Worm (Caenorhabditis elegans) whole organism, young adult: ENCODE measurements around the gene eif-1.
A peak's percentile ranks its signal among the peaks of the same experiment; 100 is the strongest.

Experiments
- F33H1.4 ChIP-seq: fragments of 200-800 bp; sonication (Bioruptor generic); IDR thresholded peaks from 2 replicates; pipeline ENCODE4 v1.3.6; 2022; ENCODE audit warnings: missing genetic modification reagents, missing genetic modification characterization, missing compliant biosample characterization
- F37B4.10 ChIP-seq: fragments of 200-800 bp; sonication (Bioruptor generic); IDR thresholded peaks from 2 replicates; pipeline ENCODE4 v1.3.6; 2022; ENCODE audit warnings: missing genetic modification characterization, missing compliant biosample characterization
- F39B2.1 ChIP-seq: fragments of 200-800 bp; sonication (Bioruptor generic); IDR thresholded peaks from 2 replicates; pipeline ENCODE4 v1.3.6; 2022; ENCODE audit warnings: missing genetic modification reagents, missing genetic modification characterization, missing compliant biosample characterization
- F57A8.1 ChIP-seq: fragments of 200-800 bp; sonication (Bioruptor generic); optimal IDR thresholded peaks from 2 replicates; lab custom pipeline; 2018; ENCODE audit warnings: mild to moderate bottlenecking, missing genetic modification characterization, moderate library complexity, missing compliant biosample characterization
- Y67H2A.10 ChIP-seq: fragments of 200-800 bp; sonication (Bioruptor generic); conservative IDR thresholded peaks from 2 replicates; pipeline ENCODE4 v1.3.6; 2022; ENCODE audit warnings: missing genetic modification reagents, missing genetic modification characterization, missing compliant biosample characterization
- akir-1 ChIP-seq: fragments of 200-800 bp; sonication (Bioruptor generic); optimal IDR thresholded peaks from 2 replicates; lab custom pipeline; 2018; ENCODE audit warnings: mild to moderate bottlenecking, missing genetic modification characterization, moderate library complexity, missing compliant biosample characterization
- ama-1 ChIP-seq, 3 experiments: fragments of 150-350 bp in 1 of 3; sonication (generic microtip) in 2 of 3; optimal IDR thresholded peaks; 2 replicates each; lab custom pipeline; 2014 to 2018; ENCODE audit warnings: missing biosample characterization in 2 of 3, missing genetic modification characterization in 2 of 3, missing genetic modification reagents in 2 of 3
- aptf-3 ChIP-seq: fragments of 200-800 bp; sonication (Bioruptor generic); IDR thresholded peaks from 2 replicates; pipeline ENCODE4 v1.3.6; 2022; ENCODE audit warnings: missing genetic modification characterization, missing compliant biosample characterization
- attf-6 ChIP-seq: fragments of 200-800 bp; sonication (Bioruptor generic); IDR thresholded peaks from 2 replicates; pipeline ENCODE4 v1.3.6; 2022; ENCODE audit warnings: missing genetic modification reagents, missing genetic modification characterization, missing compliant biosample characterization
- bed-1 ChIP-seq: fragments of 200-800 bp; sonication (Bioruptor generic); IDR thresholded peaks from 2 replicates; pipeline ENCODE4 v1.3.6; 2022; ENCODE audit warnings: missing genetic modification reagents, missing genetic modification characterization, missing compliant biosample characterization
- bed-2 ChIP-seq: fragments of 200-800 bp; sonication (Bioruptor generic); IDR thresholded peaks from 2 replicates; pipeline ENCODE4 v1.3.6; 2022; ENCODE audit warnings: missing genetic modification reagents, missing genetic modification characterization, missing compliant biosample characterization
- ceh-40 ChIP-seq: fragments of 200-800 bp; sonication (Bioruptor generic); IDR thresholded peaks from 2 replicates; pipeline ENCODE4 v1.3.6; 2022; ENCODE audit warnings: missing genetic modification characterization, missing compliant biosample characterization
- ceh-58 ChIP-seq: fragments of 200-800 bp; sonication (Bioruptor generic); IDR thresholded peaks from 2 replicates; pipeline ENCODE4 v1.3.6; 2022; ENCODE audit warnings: missing genetic modification characterization, missing compliant biosample characterization
- chd-7 ChIP-seq: sonication (generic microtip); optimal IDR thresholded peaks from 2 replicates; lab custom pipeline; 2016; ENCODE audit warnings: mild to moderate bottlenecking, missing genetic modification characterization, moderate library complexity, missing compliant biosample characterization
- efl-1 ChIP-seq: fragments of 150-350 bp; optimal IDR thresholded peaks from 2 replicates; lab custom pipeline; 2014; ENCODE audit warnings: missing biosample characterization, missing genetic modification reagents, missing genetic modification characterization
- egrh-3 ChIP-seq: fragments of 200-800 bp; sonication (Bioruptor generic); IDR thresholded peaks from 2 replicates; pipeline ENCODE4 v1.3.6; 2022; ENCODE audit warnings: missing genetic modification reagents, missing genetic modification characterization, missing compliant biosample characterization
- ekl-4 ChIP-seq: fragments of 200-800 bp; sonication (Bioruptor generic); IDR thresholded peaks from 2 replicates; pipeline ENCODE4 v1.3.6; 2022; ENCODE audit warnings: missing genetic modification reagents, missing genetic modification characterization, missing compliant biosample characterization
- him-1 ChIP-seq: sonication (generic microtip); optimal IDR thresholded peaks from 2 replicates; lab custom pipeline; 2016; ENCODE audit warnings: missing genotype, missing genetic modification reagents, missing genetic modification characterization, missing compliant biosample characterization
- hlh-12 ChIP-seq: sonication (generic microtip); optimal IDR thresholded peaks from 2 replicates; lab custom pipeline; 2016; ENCODE audit warnings: missing genetic modification characterization, missing compliant biosample characterization
- hsf-1 ChIP-seq: fragments of 200-800 bp; sonication (Bioruptor generic); IDR thresholded peaks from 2 replicates; pipeline ENCODE4 v1.3.6; 2022; ENCODE audit warnings: missing genetic modification reagents, missing genetic modification characterization, missing compliant biosample characterization
- let-526 ChIP-seq: fragments of 200-800 bp; sonication (Bioruptor generic); IDR thresholded peaks from 2 replicates; pipeline ENCODE4 v1.3.6; 2022; ENCODE audit warnings: missing genetic modification reagents, missing genetic modification characterization, missing compliant biosample characterization
- lin-26 ChIP-seq: fragments of 200-800 bp; sonication (Bioruptor generic); IDR thresholded peaks from 2 replicates; pipeline ENCODE4 v1.3.6; 2022; ENCODE audit warnings: missing genetic modification reagents, missing genetic modification characterization, missing compliant biosample characterization
- lin-40 ChIP-seq: sonication (generic microtip); optimal IDR thresholded peaks from 2 replicates; lab custom pipeline; 2016; ENCODE audit warnings: missing genetic modification characterization, mild to moderate bottlenecking, missing compliant biosample characterization, missing genotype, missing genetic modification reagents
- lin-54 ChIP-seq: fragments of 200-800 bp; sonication (Bioruptor generic); optimal IDR thresholded peaks from 2 replicates; lab custom pipeline; 2018; ENCODE audit warnings: mild to moderate bottlenecking, missing genetic modification characterization, missing compliant biosample characterization
- mel-28 ChIP-seq: sonication (generic microtip); optimal IDR thresholded peaks from 2 replicates; lab custom pipeline; 2016; ENCODE audit warnings: borderline replicate concordance, mild to moderate bottlenecking, missing genetic modification characterization, missing compliant biosample characterization
- mxl-1 ChIP-seq: sonication (generic microtip); optimal IDR thresholded peaks from 2 replicates; lab custom pipeline; 2016; ENCODE audit warnings: missing genetic modification characterization, missing compliant biosample characterization
- pha-4 ChIP-seq: fragments of 150-350 bp; sonication (generic microtip); optimal IDR thresholded peaks from 2 replicates; lab custom pipeline; 2014; ENCODE audit warnings: missing biosample characterization, missing genetic modification reagents, missing genetic modification characterization
- snpc-1.1 ChIP-seq: sonication (generic microtip); optimal IDR thresholded peaks from 2 replicates; lab custom pipeline; 2017; ENCODE audit warnings: missing genetic modification characterization, mild to moderate bottlenecking, missing compliant biosample characterization, antibody characterized with exemption, moderate library complexity, missing genotype, missing genetic modification reagents; ENCODE audit not compliant: insufficient read depth
- ztf-26 ChIP-seq: sonication (generic microtip); optimal IDR thresholded peaks from 2 replicates; lab custom pipeline; 2017; ENCODE audit warnings: missing genetic modification characterization, missing compliant biosample characterization
- ztf-3 ChIP-seq: fragments of 200-800 bp; sonication (Bioruptor generic); optimal IDR thresholded peaks from 2 replicates; lab custom pipeline; 2018; ENCODE audit warnings: mild to moderate bottlenecking, missing genetic modification characterization, missing compliant biosample characterization

Gene eif-1

DNA sequence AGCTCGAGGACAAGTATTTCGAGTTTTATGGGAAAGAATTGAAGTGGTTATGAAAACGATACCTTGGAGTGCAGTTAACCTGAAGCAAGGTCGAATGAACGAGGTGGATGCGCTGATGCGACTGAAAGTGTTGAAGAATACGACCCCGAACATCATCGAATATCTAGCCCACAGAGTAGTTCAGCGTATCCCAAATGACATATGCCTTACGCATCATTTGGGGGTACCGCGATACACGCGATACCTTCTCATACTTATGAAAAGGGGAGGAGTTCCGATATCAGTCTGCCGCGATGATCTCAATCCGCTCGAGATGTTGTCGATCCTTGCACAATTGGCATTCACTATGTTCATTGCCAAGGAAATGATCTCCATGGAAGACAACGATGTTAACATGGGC is 3.6 kb downstream of the eif-1 start, which contains the start of gene T27F7.12:
TSS of gene T27F7.12 (plus strand) at position 301 of the 400 bp plus-strand sequence.
- no peak for TF ChIP-seq ceh-40 (GFP tag; lab: Robert Waterston, UW)
- TF ChIP-seq aptf-3, result 0 out of 2 replicates have a peak, but pooled peaks have one; percentile 33

DNA sequence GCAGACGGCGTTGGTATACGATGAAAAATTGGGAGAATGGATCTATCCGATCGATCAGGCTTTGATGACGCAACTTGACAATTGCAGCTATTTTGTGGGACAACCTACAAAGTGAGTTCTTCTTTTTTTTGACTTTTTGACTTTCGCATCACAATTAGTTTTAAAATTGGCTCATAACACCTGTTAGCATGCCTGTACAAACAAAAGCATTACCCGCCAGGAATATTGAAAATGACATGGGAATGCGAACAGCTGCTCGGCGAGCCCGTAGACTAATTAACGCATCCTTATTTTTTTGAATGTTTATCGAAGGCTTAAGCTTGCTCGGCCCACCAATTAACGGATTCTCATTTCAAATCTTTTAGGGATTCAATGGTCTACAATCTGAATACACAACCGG is 6.1 kb downstream of the eif-1 start:
- TF ChIP-seq ztf-26 (tag; lab: Kevin White, UChicago) (no peak), lin-26 (GFP tag; lab: Robert Waterston, UW) (no peak), attf-6 (GFP tag; lab: Robert Waterston, UW) (no peak), pha-4 (no peak), him-1 (tag; lab: Kevin White, UChicago) (no peak)

DNA sequence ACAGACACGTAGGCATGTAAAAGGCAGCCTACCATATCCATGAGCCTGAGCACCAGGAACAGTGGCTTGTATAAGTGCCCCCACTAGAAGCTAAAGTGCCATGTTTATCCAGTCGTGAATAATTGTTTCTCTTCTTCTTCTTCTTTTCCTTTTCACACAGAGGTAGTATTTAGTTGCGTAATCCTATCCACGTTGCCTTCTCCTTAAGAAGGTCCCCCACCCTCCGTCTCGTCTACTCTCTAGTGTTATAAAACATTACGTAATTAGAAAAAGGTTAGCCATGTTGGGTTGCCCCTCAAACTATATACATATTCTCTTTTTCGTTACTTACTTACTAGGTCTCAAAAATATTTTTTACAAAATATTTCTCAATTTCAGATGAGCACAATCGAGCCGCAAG is 6.7 kb downstream of the eif-1 start:
- TF ChIP-seq F33H1.4 (GFP tag; lab: Robert Waterston, UW), result no peak
- TF ChIP-seq F37B4.10 (GFP tag; lab: Robert Waterston, UW), result no peak
- TF ChIP-seq lin-54 (GFP tag; lab: Kevin White, UChicago), result no peak
- TF ChIP-seq F57A8.1 (GFP tag; lab: Kevin White, UChicago), result no peak
- TF ChIP-seq hsf-1, result no peak
- no peak for TF ChIP-seq mel-28 (tag; lab: Kevin White, UChicago)
- TF ChIP-seq ztf-3 (GFP tag; lab: Kevin White, UChicago), result no peak
- no peak for TF ChIP-seq ama-1 (optimal IDR thresholded peaks at IDR 0.05; lab: Kevin White, UChicago)
- no peak for TF ChIP-seq ama-1 (GFP tag; optimal IDR thresholded peaks at IDR 0.05; lab: Kevin White, UChicago)
- no peak for TF ChIP-seq bed-1 (GFP tag; lab: Robert Waterston, UW)
- TF ChIP-seq snpc-1.1, result no peak
- TF ChIP-seq mxl-1 (tag; lab: Kevin White, UChicago), result no peak
- no peak for TF ChIP-seq hlh-12 (tag; lab: Kevin White, UChicago)

DNA sequence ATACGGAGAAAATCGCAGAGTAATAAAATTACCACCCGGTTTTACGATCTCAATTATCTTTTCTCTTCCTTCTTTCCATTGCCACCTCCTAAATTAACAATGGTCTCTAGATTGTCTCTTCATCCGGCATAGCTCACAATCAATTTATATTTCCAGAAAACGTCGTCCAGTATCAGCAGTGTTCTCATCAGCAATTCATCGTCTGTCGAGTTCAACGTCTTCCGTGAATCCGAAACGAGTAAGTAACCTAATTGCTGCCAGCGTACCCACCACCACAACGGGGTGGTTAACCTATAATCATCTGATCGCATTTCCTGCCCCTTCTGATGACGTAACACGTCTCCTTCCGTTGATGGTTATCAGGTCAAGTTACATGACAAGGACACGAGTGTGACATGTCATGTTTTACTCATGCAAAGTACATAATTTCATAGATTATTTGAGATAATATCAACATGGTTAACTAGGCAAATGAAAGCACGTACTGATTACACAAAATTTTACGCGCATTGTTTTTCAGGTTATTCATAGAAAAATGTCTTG is 7.3 kb downstream of the eif-1 start:
- TF ChIP-seq ekl-4, result no peak
- no peak for TF ChIP-seq lin-40 (tag; lab: Kevin White, UChicago)
- no peak for TF ChIP-seq akir-1
- no peak for TF ChIP-seq let-526 (GFP tag; lab: Robert Waterston, UW)
- TF ChIP-seq efl-1 (GFP tag; lab: Kevin White, UChicago), result no peak
- no peak for TF ChIP-seq egrh-3 (GFP tag; lab: Robert Waterston, UW)
- TF ChIP-seq, all 124 proteins: peak for 0

DNA sequence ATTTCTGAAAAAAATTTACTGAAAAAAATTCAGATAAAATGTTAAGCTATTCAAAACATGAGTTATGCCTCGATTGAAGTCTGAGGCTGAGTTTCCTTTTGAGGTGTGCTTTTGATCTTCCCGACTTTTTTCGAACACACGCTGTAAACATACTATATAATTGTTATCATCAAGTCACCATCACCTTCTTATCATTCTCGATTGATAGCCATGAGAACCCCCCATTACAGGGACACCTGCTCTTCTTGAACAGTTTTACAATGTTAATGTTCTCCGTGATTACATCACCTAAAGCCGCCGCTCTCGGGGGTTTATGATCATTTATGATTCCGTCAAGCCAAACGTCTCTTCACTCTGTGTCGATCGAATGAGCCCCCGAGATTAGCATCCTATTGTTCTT is 9.2 kb downstream of the eif-1 start:
- no peak for TF ChIP-seq F57A8.1 (GFP tag; lab: Kevin White, UChicago)
- no peak for TF ChIP-seq bed-2 (GFP tag; lab: Robert Waterston, UW)
- no peak for TF ChIP-seq ceh-58 (GFP tag; lab: Robert Waterston, UW)
- no peak for TF ChIP-seq F39B2.1 (GFP tag; lab: Robert Waterston, UW)
- no peak for TF ChIP-seq Y67H2A.10 (GFP tag; lab: Robert Waterston, UW)
- no peak for TF ChIP-seq chd-7
